In genomic region chr3R:17401289-17401752, dm6 we compare ENCODE assay signal across 1 fruit fly cellular context.
TF ChIP-seq lines count a peak whose summit lies in the region.

No protein-coding gene starts in this region.

TF ChIP-seq in whole organism, embryonic, 481 proteins besides CTCF, POLR2A, EP300 and RAD21 (continued from another document):
- no peak for TF ChIP-seq usp (GFP tag; optimal IDR thresholded peaks at IDR 0.05; lab: Kevin White, UChicago)
- TF ChIP-seq B-H2 (GFP tag; optimal IDR thresholded peaks at IDR 0.05; lab: Kevin White, UChicago): peak; percentile 40
- no peak for TF ChIP-seq pan (optimal IDR thresholded peaks at IDR 0.05; lab: Kevin White, UChicago)
- TF ChIP-seq pan (GFP tag; optimal IDR thresholded peaks at IDR 0.05 in 1 of 2, IDR thresholded peaks at IDR 0.05 in 1 of 2): peak in 1 of 2 experiments; percentile 58
- TF ChIP-seq CG2678 (tag; optimal IDR thresholded peaks at IDR 0.05; lab: Kevin White, UChicago): peak; percentile 59
- no peak for TF ChIP-seq CG4424 (GFP tag; optimal IDR thresholded peaks at IDR 0.05; lab: Kevin White, UChicago)
- peak; percentile 11; the same call in 1 of the 3 replicates for TF ChIP-seq CG14050 (GFP tag; IDR thresholded peaks at IDR 0.05; lab: Robert Waterston, UW)
- TF ChIP-seq CG2129 (GFP tag; IDR thresholded peaks at IDR 0.05; lab: Robert Waterston, UW; ENCODE audit: partially characterized antibody): 0 out of 2 replicates have a peak, but pooled peaks have one; percentile 19
- peak; percentile 11 for TF ChIP-seq ab (GFP tag; optimal IDR thresholded peaks at IDR 0.05; lab: Kevin White, UChicago)
- no peak for TF ChIP-seq ase (GFP tag; IDR thresholded peaks at IDR 0.05; lab: Robert Waterston, UW)
- TF ChIP-seq fd96Cb (tag; optimal IDR thresholded peaks at IDR 0.05; lab: Kevin White, UChicago): no peak
- no peak for TF ChIP-seq eve (GFP tag; optimal IDR thresholded peaks at IDR 0.05; lab: Kevin White, UChicago)
- TF ChIP-seq Dref (GFP tag; IDR thresholded peaks at IDR 0.05; lab: Robert Waterston, UW): peak; percentile 92
- no peak for TF ChIP-seq cad (GFP tag; optimal IDR thresholded peaks at IDR 0.05; lab: Kevin White, UChicago)
- peak; percentile 82 for TF ChIP-seq HLH4C (GFP tag; IDR thresholded peaks at IDR 0.05; lab: Robert Waterston, UW; ENCODE audit: partially characterized antibody)
- TF ChIP-seq kay (GFP tag; optimal IDR thresholded peaks at IDR 0.05; lab: Kevin White, UChicago): peak; percentile 30
- no peak for TF ChIP-seq Vsx1 (GFP tag; optimal IDR thresholded peaks at IDR 0.05; lab: Kevin White, UChicago)
- no peak for TF ChIP-seq NC2α (GFP tag; optimal IDR thresholded peaks at IDR 0.05; lab: Kevin White, UChicago)
- TF ChIP-seq ind (GFP tag; optimal IDR thresholded peaks at IDR 0.05; lab: Kevin White, UChicago): peak; percentile 33
- TF ChIP-seq CG9727 (GFP tag; optimal IDR thresholded peaks at IDR 0.05; lab: Kevin White, UChicago): no peak
- TF ChIP-seq CG10274 (GFP tag; optimal IDR thresholded peaks at IDR 0.05; lab: Kevin White, UChicago): no peak
- peak; percentile 66 for TF ChIP-seq CG8924 (tag; optimal IDR thresholded peaks at IDR 0.05; lab: Kevin White, UChicago)
- TF ChIP-seq CG16779 (GFP tag; IDR thresholded peaks at IDR 0.05; lab: Robert Waterston, UW): no peak
- TF ChIP-seq CG6175 (GFP tag; IDR thresholded peaks at IDR 0.05; lab: Robert Waterston, UW): no peak
- TF ChIP-seq zen2 (GFP tag; IDR thresholded peaks at IDR 0.05; lab: Robert Waterston, UW; ENCODE audit: partially characterized antibody): peak; percentile 63; the same call in 1 of the 3 replicates
- TF ChIP-seq sob (GFP tag; IDR thresholded peaks at IDR 0.05; lab: Robert Waterston, UW): 0 out of 2 replicates have a peak, but pooled peaks have one; percentile 43
- peak; percentile 82 for TF ChIP-seq bbx (GFP tag; IDR thresholded peaks at IDR 0.05; lab: Robert Waterston, UW; ENCODE audit: partially characterized antibody)
- TF ChIP-seq Ssrp (tag; optimal IDR thresholded peaks at IDR 0.05; lab: Kevin White, UChicago): no peak
- no peak for TF ChIP-seq Stat92E (GFP tag; optimal IDR thresholded peaks at IDR 0.05; lab: Kevin White, UChicago)
- peak; percentile 18 for TF ChIP-seq CG8388 (GFP tag; optimal IDR thresholded peaks at IDR 0.05; lab: Kevin White, UChicago)
- no peak for TF ChIP-seq insv (GFP tag; optimal IDR thresholded peaks at IDR 0.05; lab: Kevin White, UChicago)
- TF ChIP-seq Drgx (GFP tag; IDR thresholded peaks at IDR 0.05; lab: Robert Waterston, UW): no peak
- TF ChIP-seq CG17186 (GFP tag; optimal IDR thresholded peaks at IDR 0.05; lab: Kevin White, UChicago): peak; percentile 21
- TF ChIP-seq CoRest (tag; optimal IDR thresholded peaks at IDR 0.05; lab: Kevin White, UChicago): peak; percentile 66
- no peak for TF ChIP-seq pros (GFP tag; optimal IDR thresholded peaks at IDR 0.05; lab: Kevin White, UChicago)
- no peak for TF ChIP-seq toy (GFP tag; IDR thresholded peaks at IDR 0.05; lab: Robert Waterston, UW)
- peak; percentile 49 for TF ChIP-seq Myb (GFP tag; optimal IDR thresholded peaks at IDR 0.05; lab: Kevin White, UChicago)
- TF ChIP-seq CG5245 (GFP tag; optimal IDR thresholded peaks at IDR 0.05; lab: Kevin White, UChicago): no peak
- TF ChIP-seq HHEX (GFP tag; optimal IDR thresholded peaks at IDR 0.05; lab: Kevin White, UChicago): no peak
- no peak for TF ChIP-seq Rx (GFP tag; IDR thresholded peaks at IDR 0.05; lab: Robert Waterston, UW)
- peak; percentile 45 for TF ChIP-seq Antp (GFP tag; optimal IDR thresholded peaks at IDR 0.05; lab: Kevin White, UChicago)
- TF ChIP-seq CG4328 (GFP tag; optimal IDR thresholded peaks at IDR 0.05; lab: Kevin White, UChicago): no peak
- TF ChIP-seq zf30C (GFP tag; optimal IDR thresholded peaks at IDR 0.05; lab: Kevin White, UChicago): no peak
- no peak for TF ChIP-seq CG1832 (GFP tag; optimal IDR thresholded peaks at IDR 0.05; lab: Kevin White, UChicago)
- TF ChIP-seq Hmr (GFP tag; optimal IDR thresholded peaks at IDR 0.05; lab: Kevin White, UChicago): peak; percentile 71
- no peak; the same call in 1 of the 2 replicates for TF ChIP-seq CG10366 (GFP tag; IDR thresholded peaks at IDR 0.05; lab: Robert Waterston, UW)
- TF ChIP-seq tio (GFP tag; optimal IDR thresholded peaks at IDR 0.05; lab: Kevin White, UChicago): peak; percentile 27
- TF ChIP-seq Lpt (GFP tag; optimal IDR thresholded peaks at IDR 0.05; lab: Kevin White, UChicago): no peak
- peak; percentile 83 for TF ChIP-seq lilli (GFP tag; optimal IDR thresholded peaks at IDR 0.05; lab: Kevin White, UChicago)
- peak; percentile 42 for TF ChIP-seq jumu (GFP tag; optimal IDR thresholded peaks at IDR 0.05; lab: Kevin White, UChicago)
- TF ChIP-seq CG7786 (GFP tag; optimal IDR thresholded peaks at IDR 0.05; lab: Kevin White, UChicago): peak; percentile 54
- TF ChIP-seq NK7.1 (GFP tag; optimal IDR thresholded peaks at IDR 0.05; lab: Kevin White, UChicago): no peak
- TF ChIP-seq ems (GFP tag; optimal IDR thresholded peaks at IDR 0.05; lab: Kevin White, UChicago): no peak
- TF ChIP-seq Opbp (GFP tag; IDR thresholded peaks at IDR 0.05; lab: Robert Waterston, UW; ENCODE audit: partially characterized antibody): peak; percentile 86
- TF ChIP-seq CG3726 (GFP tag; IDR thresholded peaks at IDR 0.05; lab: Robert Waterston, UW): no peak
- TF ChIP-seq Mes4 (GFP tag; optimal IDR thresholded peaks at IDR 0.05; lab: Kevin White, UChicago): peak; percentile 27
- no peak for TF ChIP-seq C15 (GFP tag; IDR thresholded peaks at IDR 0.05; lab: Robert Waterston, UW)
- no peak for TF ChIP-seq Neu2 (GFP tag; optimal IDR thresholded peaks at IDR 0.05; lab: Kevin White, UChicago; ENCODE audit: borderline replicate concordance)
- no peak for TF ChIP-seq CG5953 (GFP tag; IDR thresholded peaks at IDR 0.05; lab: Robert Waterston, UW)
- TF ChIP-seq CG11247 (GFP tag; IDR thresholded peaks at IDR 0.05; lab: Robert Waterston, UW): peak; percentile 36; the same call in 1 of the 2 replicates
- TF ChIP-seq HLHmδ (GFP tag; optimal IDR thresholded peaks at IDR 0.05; lab: Kevin White, UChicago): no peak
- TF ChIP-seq nau (GFP tag; optimal IDR thresholded peaks at IDR 0.05; lab: Kevin White, UChicago): no peak
- TF ChIP-seq dm (GFP tag; optimal IDR thresholded peaks at IDR 0.05; lab: Kevin White, UChicago): peak; percentile 21
- TF ChIP-seq inv (GFP tag; IDR thresholded peaks at IDR 0.05; lab: Robert Waterston, UW; ENCODE audit: partially characterized antibody): peak; percentile 79
- peak; percentile 86 for TF ChIP-seq Bgb (GFP tag; IDR thresholded peaks at IDR 0.05; lab: Robert Waterston, UW; ENCODE audit: partially characterized antibody)
- no peak for TF ChIP-seq CG1233 (GFP tag; optimal IDR thresholded peaks at IDR 0.05; lab: Kevin White, UChicago)
- peak; percentile 33 for TF ChIP-seq odd (GFP tag; optimal IDR thresholded peaks at IDR 0.05; lab: Kevin White, UChicago)
- no peak; the same call in 1 of the 2 replicates for TF ChIP-seq CG9215 (GFP tag; IDR thresholded peaks at IDR 0.05; lab: Robert Waterston, UW)
- no peak for TF ChIP-seq Max (GFP tag; optimal IDR thresholded peaks at IDR 0.05; lab: Kevin White, UChicago)
- TF ChIP-seq peb (GFP tag; IDR thresholded peaks at IDR 0.05; lab: Robert Waterston, UW): no peak
- peak; percentile 75 for TF ChIP-seq nerfin-2 (GFP tag; IDR thresholded peaks at IDR 0.05; lab: Robert Waterston, UW; ENCODE audit: partially characterized antibody)
- no peak for TF ChIP-seq otp (GFP tag; IDR thresholded peaks at IDR 0.05; lab: Robert Waterston, UW)
- TF ChIP-seq CG10147 (GFP tag; optimal IDR thresholded peaks at IDR 0.05; lab: Kevin White, UChicago): no peak
- peak; percentile 3 for TF ChIP-seq lbe (GFP tag; optimal IDR thresholded peaks at IDR 0.05; lab: Kevin White, UChicago)
- no peak for TF ChIP-seq Side (GFP tag; optimal IDR thresholded peaks at IDR 0.05; lab: Kevin White, UChicago)
- 0 out of 3 replicates have a peak, but pooled peaks have one; percentile 24 for TF ChIP-seq dysf (GFP tag; IDR thresholded peaks at IDR 0.05; lab: Robert Waterston, UW)
- TF ChIP-seq CG2199 (GFP tag; IDR thresholded peaks at IDR 0.05; lab: Robert Waterston, UW): 0 out of 3 replicates have a peak, but pooled peaks have one; percentile 53
- TF ChIP-seq CG2116 (GFP tag; optimal IDR thresholded peaks at IDR 0.05; lab: Kevin White, UChicago): peak; percentile 83
- no peak for TF ChIP-seq onecut (GFP tag; IDR thresholded peaks at IDR 0.05; lab: Robert Waterston, UW)
- TF ChIP-seq H2.0 (GFP tag; IDR thresholded peaks at IDR 0.05; lab: Robert Waterston, UW): peak; percentile 33; the same call in 1 of the 2 replicates
- TF ChIP-seq Meics (GFP tag; optimal IDR thresholded peaks at IDR 0.05; lab: Kevin White, UChicago): peak; percentile 33
- TF ChIP-seq CG7839 (tag; optimal IDR thresholded peaks at IDR 0.05; lab: Kevin White, UChicago): peak; percentile 62
- no peak for TF ChIP-seq H15 (GFP tag; IDR thresholded peaks at IDR 0.05; lab: Robert Waterston, UW)
- TF ChIP-seq CG31365 (tag; optimal IDR thresholded peaks at IDR 0.05; lab: Kevin White, UChicago): no peak
- TF ChIP-seq grau (tag; optimal IDR thresholded peaks at IDR 0.05; lab: Kevin White, UChicago): peak; percentile 64
- TF ChIP-seq Gsc (GFP tag; IDR thresholded peaks at IDR 0.05; lab: Robert Waterston, UW): no peak
- TF ChIP-seq pum (GFP tag; optimal IDR thresholded peaks at IDR 0.05; lab: Kevin White, UChicago): peak; percentile 52
- TF ChIP-seq Nf-YB (GFP tag; optimal IDR thresholded peaks at IDR 0.05; lab: Kevin White, UChicago): peak; percentile 33
- peak; percentile 23; the same call in 1 of the 2 replicates for TF ChIP-seq CG32767 (GFP tag; IDR thresholded peaks at IDR 0.05; lab: Robert Waterston, UW)
- TF ChIP-seq CG15601 (tag; optimal IDR thresholded peaks at IDR 0.05; lab: Kevin White, UChicago): peak; percentile 36
- no peak for TF ChIP-seq CG8478 (optimal IDR thresholded peaks at IDR 0.05; lab: Kevin White, UChicago)
- TF ChIP-seq CG1603 (tag; optimal IDR thresholded peaks at IDR 0.05; lab: Kevin White, UChicago): peak; percentile 81
- TF ChIP-seq wdn (GFP tag; IDR thresholded peaks at IDR 0.05; lab: Robert Waterston, UW): 0 out of 2 replicates have a peak, but pooled peaks have one; percentile 8
- no peak for TF ChIP-seq dati (GFP tag; IDR thresholded peaks at IDR 0.05; lab: Robert Waterston, UW)
- peak; percentile 11 for TF ChIP-seq twi (tag; optimal IDR thresholded peaks at IDR 0.05; lab: Kevin White, UChicago)
- peak; percentile 72 for TF ChIP-seq CG12769 (tag; optimal IDR thresholded peaks at IDR 0.05; lab: Kevin White, UChicago)
- peak; percentile 47 for TF ChIP-seq dmrt99B (tag; optimal IDR thresholded peaks at IDR 0.05; lab: Kevin White, UChicago)
- no peak for TF ChIP-seq Elba2 (GFP tag; optimal IDR thresholded peaks at IDR 0.05; lab: Kevin White, UChicago)
- no peak for TF ChIP-seq CG11398 (GFP tag; optimal IDR thresholded peaks at IDR 0.05; lab: Kevin White, UChicago)
- no peak for TF ChIP-seq ap (GFP tag; IDR thresholded peaks at IDR 0.05; lab: Robert Waterston, UW)
- TF ChIP-seq Optix (GFP tag; IDR thresholded peaks at IDR 0.05; lab: Robert Waterston, UW): no peak
- no peak for TF ChIP-seq CG34376 (GFP tag; optimal IDR thresholded peaks at IDR 0.05; lab: Kevin White, UChicago)
- no peak for TF ChIP-seq CG3281 (GFP tag; optimal IDR thresholded peaks at IDR 0.05; lab: Kevin White, UChicago)
- TF ChIP-seq tin (GFP tag; optimal IDR thresholded peaks at IDR 0.05; lab: Kevin White, UChicago): no peak
- peak; percentile 41 for TF ChIP-seq Fer1 (GFP tag; optimal IDR thresholded peaks at IDR 0.05; lab: Kevin White, UChicago)
- peak; percentile 91 for TF ChIP-seq CG30020 (tag; optimal IDR thresholded peaks at IDR 0.05; lab: Kevin White, UChicago)
- peak; percentile 51; the same call in 1 of the 2 replicates for TF ChIP-seq Ada2b (GFP tag; IDR thresholded peaks at IDR 0.05; lab: Robert Waterston, UW)
- TF ChIP-seq grn (GFP tag; optimal IDR thresholded peaks at IDR 0.05; lab: Kevin White, UChicago): peak; percentile 76
- peak; percentile 52 for TF ChIP-seq CG2712 (tag; optimal IDR thresholded peaks at IDR 0.05; lab: Kevin White, UChicago)
- TF ChIP-seq bigmax (GFP tag; optimal IDR thresholded peaks at IDR 0.05; lab: Kevin White, UChicago): no peak
- TF ChIP-seq CG14667 (GFP tag; IDR thresholded peaks at IDR 0.05; lab: Robert Waterston, UW): no peak
- TF ChIP-seq lab (GFP tag; optimal IDR thresholded peaks at IDR 0.05; lab: Kevin White, UChicago): peak; percentile 13
- peak; percentile 37 for TF ChIP-seq CG15514 (GFP tag; optimal IDR thresholded peaks at IDR 0.05; lab: Kevin White, UChicago)
- TF ChIP-seq CG14441 (GFP tag; IDR thresholded peaks at IDR 0.05; lab: Robert Waterston, UW): peak; percentile 50
- TF ChIP-seq CG13424 (tag; optimal IDR thresholded peaks at IDR 0.05; lab: Kevin White, UChicago): peak; percentile 57
TF ChIP-seq in whole organism, embryonic: peak in this region for 244.
